Worm (Caenorhabditis elegans) whole organism, early embryonic: ENCODE results near the gene taf-2.

ENCODE experiments used
- F13C5.2 ChIP-seq: sonication (generic microtip); optimal IDR thresholded peaks from 2 replicates; lab custom pipeline; 2017; ENCODE audit warnings: mild to moderate bottlenecking, missing genetic modification characterization, inconsistent platforms, missing compliant biosample characterization
- ama-1 ChIP-seq: fragments of 150-350 bp; optimal IDR thresholded peaks from 2 replicates; lab custom pipeline; 2014
- flt-1 ChIP-seq: fragments of 200-800 bp; sonication (Bioruptor generic); IDR thresholded peaks from 2 replicates; pipeline ENCODE4 v1.3.6; 2022; ENCODE audit warnings: missing genetic modification characterization, missing compliant biosample characterization
- hmbx-1 ChIP-seq: sonication (generic microtip); optimal IDR thresholded peaks from 2 replicates; lab custom pipeline; 2016; ENCODE audit warnings: mild to moderate bottlenecking, missing genetic modification characterization, missing compliant biosample characterization
- hmg-4 ChIP-seq: fragments of 200-800 bp; sonication (Bioruptor generic); optimal IDR thresholded peaks from 2 replicates; lab custom pipeline; 2018; ENCODE audit warnings: mild to moderate bottlenecking, missing genetic modification characterization, missing compliant biosample characterization
- sea-1 ChIP-seq: fragments of 200-800 bp; sonication (Bioruptor generic); conservative IDR thresholded peaks from 2 replicates; pipeline ENCODE4 v1.3.6; 2022; ENCODE audit warnings: missing genetic modification characterization, missing compliant biosample characterization

DNA sequence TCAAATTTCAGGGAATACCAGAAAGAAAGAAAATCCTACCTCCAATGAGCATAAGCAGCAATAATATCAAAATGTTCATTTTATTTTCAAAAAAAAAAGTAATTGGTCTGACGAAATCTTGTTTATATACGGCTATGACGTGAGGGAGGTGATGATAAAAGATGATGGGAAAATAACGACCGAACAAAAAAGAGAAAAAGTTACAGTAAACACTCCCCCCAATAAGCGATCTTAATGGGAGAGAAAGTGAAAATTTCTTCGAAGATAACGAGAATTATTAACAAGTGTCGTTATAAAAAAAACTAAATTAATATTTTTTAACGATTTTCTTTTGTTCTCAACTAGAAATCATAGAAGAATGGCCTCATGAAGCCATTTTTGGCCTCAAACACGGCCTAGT lies 6.5 kb upstream of the taf-2 start, which contains the start of gene Y37E11B.7:
- TF ChIP-seq F13C5.2 (tag; lab: Kevin White, UChicago) (no peak), hmbx-1 (no peak), flt-1 (GFP tag; lab: Robert Waterston, UW) (no peak), hmg-4 (no peak), sea-1 (GFP tag; lab: Robert Waterston, UW) (no peak), ama-1 (lab: Kevin White, UChicago) (no peak)
